Fruit fly (Drosophila melanogaster): ENCODE results near the gene CG7715.

CG7715 gene

DNA sequence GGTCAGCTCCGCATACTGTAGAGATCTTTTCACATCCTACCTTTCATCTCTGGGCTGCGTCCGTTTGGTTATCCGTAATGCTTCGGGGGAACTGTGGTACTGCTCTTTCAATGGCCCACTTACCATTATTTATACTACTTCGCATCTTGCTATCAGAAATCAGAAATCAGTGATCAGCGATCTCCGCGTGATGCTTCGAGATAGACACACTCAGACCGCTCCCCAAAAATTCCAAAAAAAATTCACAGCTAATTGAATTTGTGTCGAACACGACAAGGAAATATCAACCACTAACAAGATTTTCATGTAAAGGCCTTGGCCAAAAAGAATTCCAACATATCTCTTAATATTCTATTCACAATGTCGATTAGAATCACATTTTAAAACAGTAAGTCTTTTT is at the start of gene CG7715:
TSS of gene CG7715 (minus strand) at position 101 of the 400 bp plus-strand sequence.
- no peak for TF ChIP-seq Eip93F (GFP tag; optimal IDR thresholded peaks at IDR 0.05)
- TF ChIP-seq Blimp-1 (GFP tag; optimal IDR thresholded peaks at IDR 0.05), result no peak
- TF ChIP-seq Sox14 (GFP tag; optimal IDR thresholded peaks at IDR 0.05), result no peak
- no peak for TF ChIP-seq Ets21C (GFP tag; optimal IDR thresholded peaks at IDR 0.05)
- TF ChIP-seq fd59A (GFP tag; optimal IDR thresholded peaks at IDR 0.05), result no peak
- TF ChIP-seq Gug (GFP tag; IDR thresholded peaks at IDR 0.05), result no peak
- TF ChIP-seq achi (GFP tag; optimal IDR thresholded peaks at IDR 0.05), result no peak
- no peak for TF ChIP-seq fkh (GFP tag; optimal IDR thresholded peaks at IDR 0.05)
- TF ChIP-seq topi (GFP tag; optimal IDR thresholded peaks at IDR 0.05), result no peak
- no peak for TF ChIP-seq fd85E (GFP tag; optimal IDR thresholded peaks at IDR 0.05)
- no peak for TF ChIP-seq CG6276 (GFP tag; optimal IDR thresholded peaks at IDR 0.05)
- TF ChIP-seq Sox102F (GFP tag; optimal IDR thresholded peaks at IDR 0.05), result no peak
- no peak for TF ChIP-seq vri (GFP tag; optimal IDR thresholded peaks at IDR 0.05)

DNA sequence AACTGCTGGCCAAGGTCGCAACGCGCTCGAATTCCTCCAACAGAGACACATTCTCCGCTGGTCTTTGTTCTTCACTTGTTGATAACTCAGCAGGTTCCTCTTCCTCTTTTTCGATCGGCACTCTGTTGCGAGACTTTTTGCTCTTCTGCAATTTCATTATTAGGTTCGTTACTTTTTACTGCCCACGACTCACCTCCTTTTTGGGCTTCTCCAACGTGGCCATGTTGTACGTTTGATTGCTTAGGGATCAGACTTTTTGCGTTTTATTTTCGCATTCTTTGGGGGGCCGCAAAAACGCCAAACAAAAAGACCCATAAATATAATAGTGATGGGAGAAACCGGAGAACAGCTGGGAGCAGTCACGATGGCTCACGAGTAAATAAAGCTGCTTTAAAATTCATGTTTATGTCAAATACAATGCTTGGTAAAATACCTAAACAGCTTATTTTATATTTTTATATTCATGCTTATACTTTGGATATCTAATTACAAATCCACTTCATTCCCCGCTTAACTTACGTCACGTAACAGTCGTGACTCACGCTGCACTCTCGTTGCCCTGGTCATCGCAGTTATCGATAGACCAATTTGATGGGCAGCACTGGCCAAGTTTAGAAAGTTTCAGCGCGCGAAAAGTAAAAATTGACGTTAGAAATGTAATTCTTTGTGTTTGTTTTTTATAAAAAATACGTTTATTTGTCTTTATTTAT is 30.4 kb upstream of the CG7715 start, which contains the start of gene Epg5:
TSS of gene Epg5 (minus strand) at position 326 of the 710 bp plus-strand sequence.
- TF ChIP-seq CG6854 (GFP tag; optimal IDR thresholded peaks at IDR 0.05) (peak; percentile 19), Smox (GFP tag; optimal IDR thresholded peaks at IDR 0.05) (no peak), CG15336 (GFP tag; IDR thresholded peaks at IDR 0.05) (0 out of 2 replicates have a peak, but pooled peaks have one; percentile 11), Gug (GFP tag; IDR thresholded peaks at IDR 0.05) (peak; percentile 50; the same call in 1 of the 2 replicates), CG8632 (GFP tag; optimal IDR thresholded peaks at IDR 0.05) (peak; percentile 53), esn (GFP tag; optimal IDR thresholded peaks at IDR 0.05) (peak; percentile 88), CG6792 (GFP tag; optimal IDR thresholded peaks at IDR 0.05) (peak; percentile 70), CG11294 (GFP tag; IDR thresholded peaks at IDR 0.05) (peak; percentile 52; the same call in 1 of the 2 replicates), Hr4 (GFP tag; optimal IDR thresholded peaks at IDR 0.05) (no peak), CG31627 (GFP tag; optimal IDR thresholded peaks at IDR 0.05) (peak; percentile 86), fd85E (GFP tag; optimal IDR thresholded peaks at IDR 0.05) (no peak), dac (GFP tag; optimal IDR thresholded peaks at IDR 0.05) (no peak), salr (GFP tag; optimal IDR thresholded peaks at IDR 0.05) (peak in 1 of 2 experiments; percentile 42), dsx (GFP tag; optimal IDR thresholded peaks at IDR 0.05; ENCODE audit: poor library complexity, severe bottlenecking) (no peak), CG8119 (GFP tag; IDR thresholded peaks at IDR 0.05) (no peak), CG6163 (GFP tag; IDR thresholded peaks at IDR 0.05) (peak; percentile 37; the same call in 1 of the 3 replicates), Sox15 (GFP tag; optimal IDR thresholded peaks at IDR 0.05) (peak; percentile 67), CG16779 (tag; optimal IDR thresholded peaks at IDR 0.05) (no peak), Eip93F (GFP tag; optimal IDR thresholded peaks at IDR 0.05) (peak; percentile 25), Sox14 (GFP tag; optimal IDR thresholded peaks at IDR 0.05) (peak; percentile 94), CG11902 (GFP tag; optimal IDR thresholded peaks at IDR 0.05) (peak; percentile 62), eg (GFP tag; IDR thresholded peaks at IDR 0.05) (peak; percentile 37; the same call in 1 of the 3 replicates), CG3032 (tag; optimal IDR thresholded peaks at IDR 0.05) (no peak), lz (GFP tag; optimal IDR thresholded peaks at IDR 0.05) (peak; percentile 87), svp (GFP tag) (peak; percentile 93), CG6808 (GFP tag; optimal IDR thresholded peaks at IDR 0.05) (peak; percentile 100), cyc (GFP tag; optimal IDR thresholded peaks at IDR 0.05) (peak; percentile 79), fd59A (GFP tag; optimal IDR thresholded peaks at IDR 0.05) (peak; percentile 32), fkh (GFP tag; optimal IDR thresholded peaks at IDR 0.05) (no peak), Lpt (GFP tag; optimal IDR thresholded peaks at IDR 0.05) (no peak), CG8319 (GFP tag; optimal IDR thresholded peaks at IDR 0.05) (no peak), CG3919 (GFP tag; optimal IDR thresholded peaks at IDR 0.05) (no peak), Met (GFP tag; optimal IDR thresholded peaks at IDR 0.05) (no peak)

Data from whole organism, prepupa.